Worm (Caenorhabditis elegans) whole organism, L4 larva: ENCODE results near the gene srh-180.

Experiments
- F10B5.3 ChIP-seq: sonication (generic microtip); optimal IDR thresholded peaks from 2 replicates; lab custom pipeline; 2016; ENCODE audit warnings: mild to moderate bottlenecking, missing genetic modification characterization, missing compliant biosample characterization
- F26F4.8 ChIP-seq: fragments of 200-800 bp; sonication (Bioruptor generic); conservative IDR thresholded peaks from 2 replicates; pipeline ENCODE4 v1.3.6; 2022; ENCODE audit warnings: missing genetic modification characterization, missing compliant biosample characterization
- F37D6.2 ChIP-seq: sonication (generic microtip); optimal IDR thresholded peaks from 2 replicates; lab custom pipeline; 2016; ENCODE audit warnings: mild to moderate bottlenecking, missing genetic modification characterization, missing compliant biosample characterization
- Y105C5A.15 ChIP-seq: fragments of 200-800 bp; sonication (Bioruptor generic); IDR thresholded peaks from 2 replicates; pipeline ENCODE4 v1.3.6; 2022; ENCODE audit warnings: missing genetic modification characterization, missing compliant biosample characterization
- Y5F2A.4 ChIP-seq: fragments of 200-800 bp; sonication (Bioruptor generic); optimal IDR thresholded peaks from 2 replicates; lab custom pipeline; 2018; ENCODE audit warnings: mild to moderate bottlenecking, missing genetic modification characterization, missing compliant biosample characterization
- ZK337.2 ChIP-seq: fragments of 200-800 bp; sonication (Bioruptor generic); IDR thresholded peaks from 2 replicates; pipeline ENCODE4 v1.3.6; 2022; ENCODE audit warnings: missing genetic modification reagents, missing genetic modification characterization, missing compliant biosample characterization
- ZK546.5 ChIP-seq, 2 experiments: sonication (generic microtip); optimal IDR thresholded peaks; 2 replicates each; lab custom pipeline; 2017; ENCODE audit warnings: missing biosample characterization in 2 of 2, missing genetic modification characterization in 2 of 2
- attf-4 ChIP-seq: sonication (generic microtip); optimal IDR thresholded peaks from 3 replicates; lab custom pipeline; 2017; ENCODE audit warnings: missing biosample characterization, missing genetic modification characterization
- ceh-32 ChIP-seq: sonication (generic microtip); optimal IDR thresholded peaks from 2 replicates; lab custom pipeline; 2016; ENCODE audit warnings: mild to moderate bottlenecking, missing genetic modification characterization, missing compliant biosample characterization; ENCODE audit not compliant: poor library complexity
- ctbp-1 ChIP-seq: fragments of 200-800 bp; sonication (Bioruptor generic); IDR thresholded peaks from 2 replicates; pipeline ENCODE4 v1.3.6; 2022; ENCODE audit warnings: missing genetic modification reagents, missing genetic modification characterization, missing compliant biosample characterization
- daf-16 ChIP-seq, 3 experiments: sonication (generic microtip); optimal IDR thresholded peaks; 2 replicates each; lab custom pipeline; 2016 to 2017; ENCODE audit warnings: missing genetic modification characterization in 3 of 3, missing genetic modification reagents in 3 of 3, mild to moderate bottlenecking in 2 of 3, missing compliant biosample characterization in 2 of 3, missing biosample characterization in 1 of 3, moderate library complexity in 1 of 3
- daf-8 ChIP-seq: fragments of 200-800 bp; sonication (Bioruptor generic); IDR thresholded peaks from 2 replicates; pipeline ENCODE4 v1.3.6; 2022; ENCODE audit warnings: missing genetic modification characterization, missing compliant biosample characterization
- egl-27 ChIP-seq: sonication (generic microtip); optimal IDR thresholded peaks from 3 replicates; lab custom pipeline; 2017; ENCODE audit warnings: missing biosample characterization, missing genetic modification reagents, missing genetic modification characterization
- fos-1 ChIP-seq: fragments of 150-350 bp; optimal IDR thresholded peaks from 2 replicates; lab custom pipeline; 2014; ENCODE audit warnings: missing biosample characterization, missing genetic modification characterization
- gei-8 ChIP-seq: fragments of 200-800 bp; sonication (Bioruptor generic); optimal IDR thresholded peaks from 2 replicates; lab custom pipeline; 2018; ENCODE audit warnings: mild to moderate bottlenecking, missing genetic modification characterization, missing compliant biosample characterization
- hlh-11 ChIP-seq: fragments of 200-800 bp; sonication (Bioruptor generic); optimal IDR thresholded peaks from 2 replicates; lab custom pipeline; 2018; ENCODE audit warnings: mild to moderate bottlenecking, missing genetic modification characterization, missing compliant biosample characterization
- lin-15B ChIP-seq: fragments of 150-350 bp; sonication (generic microtip); optimal IDR thresholded peaks from 3 replicates; lab custom pipeline; 2014; ENCODE audit warnings: missing biosample characterization, missing genetic modification characterization
- lin-29 ChIP-seq: fragments of 200-800 bp; sonication (Bioruptor generic); IDR thresholded peaks from 2 replicates; pipeline ENCODE4 v1.3.6; 2022; ENCODE audit warnings: missing genetic modification reagents, missing genetic modification characterization, missing compliant biosample characterization
- lin-39 ChIP-seq: fragments of 150-350 bp; optimal IDR thresholded peaks from 2 replicates; lab custom pipeline; 2014; ENCODE audit warnings: missing biosample characterization, missing genetic modification reagents, missing genetic modification characterization
- madf-9 ChIP-seq: fragments of 200-800 bp; sonication (Bioruptor generic); conservative IDR thresholded peaks from 2 replicates; pipeline ENCODE4 v1.3.6; 2022; ENCODE audit warnings: missing genetic modification reagents, missing genetic modification characterization, missing compliant biosample characterization
- mep-1 ChIP-seq: fragments of 150-350 bp; sonication (generic microtip); optimal IDR thresholded peaks from 3 replicates; lab custom pipeline; 2014; ENCODE audit warnings: missing biosample characterization, missing genetic modification characterization
- mes-2 ChIP-seq: sonication (generic microtip); optimal IDR thresholded peaks from 2 replicates; lab custom pipeline; 2016; ENCODE audit warnings: missing genotype, mild to moderate bottlenecking, missing genetic modification characterization, missing compliant biosample characterization; ENCODE audit not compliant: poor library complexity, severe bottlenecking
- mxl-3 ChIP-seq: fragments of 200-800 bp; sonication (Bioruptor generic); optimal IDR thresholded peaks from 2 replicates; lab custom pipeline; 2018; ENCODE audit warnings: mild to moderate bottlenecking, missing genetic modification characterization, missing compliant biosample characterization
- nhr-10 ChIP-seq: fragments of 150-350 bp; optimal IDR thresholded peaks from 2 replicates; lab custom pipeline; 2014; ENCODE audit warnings: missing biosample characterization, missing genetic modification characterization
- nhr-102 ChIP-seq: sonication (generic microtip); optimal IDR thresholded peaks from 2 replicates; lab custom pipeline; 2016; ENCODE audit warnings: mild to moderate bottlenecking, missing genetic modification characterization, moderate library complexity, missing compliant biosample characterization
- nhr-11 ChIP-seq: fragments of 150-350 bp; optimal IDR thresholded peaks from 2 replicates; lab custom pipeline; 2014; ENCODE audit warnings: missing biosample characterization, missing genetic modification characterization
- nhr-25 ChIP-seq: sonication (generic microtip); optimal IDR thresholded peaks from 2 replicates; lab custom pipeline; 2017; ENCODE audit warnings: missing genetic modification characterization, mild to moderate bottlenecking, missing compliant biosample characterization, antibody characterized with exemption, moderate library complexity, borderline replicate concordance; ENCODE audit not compliant: insufficient read depth
- nhr-28 ChIP-seq: fragments of 150-350 bp; optimal IDR thresholded peaks from 2 replicates; lab custom pipeline; 2014; ENCODE audit warnings: missing biosample characterization, missing genetic modification characterization
- nhr-42 ChIP-seq: fragments of 200-800 bp; sonication (Bioruptor generic); IDR thresholded peaks from 2 replicates; pipeline ENCODE4 v1.3.6; 2022; ENCODE audit warnings: missing genetic modification characterization, missing compliant biosample characterization
- nhr-48 ChIP-seq: sonication (generic microtip); optimal IDR thresholded peaks from 2 replicates; lab custom pipeline; 2016; ENCODE audit warnings: mild to moderate bottlenecking, missing genetic modification characterization, missing compliant biosample characterization
- nhr-6 ChIP-seq: fragments of 150-350 bp; optimal IDR thresholded peaks from 2 replicates; lab custom pipeline; 2014; ENCODE audit warnings: missing biosample characterization, missing genetic modification characterization
- nhr-76 ChIP-seq: fragments of 150-350 bp; optimal IDR thresholded peaks from 2 replicates; lab custom pipeline; 2014; ENCODE audit warnings: missing biosample characterization, missing genetic modification characterization
- php-3 ChIP-seq: fragments of 200-800 bp; sonication (Bioruptor generic); IDR thresholded peaks from 2 replicates; pipeline ENCODE4 v1.3.6; 2022; ENCODE audit warnings: missing genetic modification reagents, missing genetic modification characterization, missing compliant biosample characterization
- pqm-1 ChIP-seq: sonication (generic microtip); optimal IDR thresholded peaks from 2 replicates; lab custom pipeline; 2017; ENCODE audit warnings: missing biosample characterization, missing genetic modification characterization
- snpc-1.2 ChIP-seq: fragments of 200-800 bp; sonication (Bioruptor generic); IDR thresholded peaks from 2 replicates; pipeline ENCODE4 v1.3.6; 2022; ENCODE audit warnings: missing genetic modification reagents, missing genetic modification characterization, missing compliant biosample characterization
- tag-97 ChIP-seq: fragments of 200-800 bp; sonication (Bioruptor generic); IDR thresholded peaks from 2 replicates; pipeline ENCODE4 v1.3.6; 2022; ENCODE audit warnings: missing genetic modification characterization, missing compliant biosample characterization
- unc-62 ChIP-seq, 3 experiments: fragments of 150-350 bp in 1 of 3; sonication (generic microtip); optimal IDR thresholded peaks in 2 of 3; peaks in 1 of 3; 1 replicate in 1 of 3; 2 replicates in 2 of 3; lab custom pipeline; 2014 to 2017; ENCODE audit warnings: missing biosample characterization in 3 of 3, missing genetic modification characterization in 3 of 3, missing genetic modification reagents in 3 of 3, missing genotype in 1 of 3
- zip-11 ChIP-seq: fragments of 200-800 bp; sonication (Bioruptor generic); IDR thresholded peaks from 2 replicates; pipeline ENCODE4 v1.3.6; 2022; ENCODE audit warnings: missing genetic modification characterization, missing compliant biosample characterization
- zip-2 ChIP-seq: fragments of 150-350 bp; optimal IDR thresholded peaks from 2 replicates; lab custom pipeline; 2014; ENCODE audit warnings: missing biosample characterization, missing genetic modification characterization

The srh-180 gene

ce11 chrV:16299834-16300233 lies 17.5 kb upstream of the srh-180 start:
- no peak for TF ChIP-seq zip-2
- TF ChIP-seq mep-1 (tag; lab: Kevin White, UChicago), result no peak
- no peak for TF ChIP-seq nhr-42
- TF ChIP-seq attf-4 (tag; lab: Kevin White, UChicago), result no peak
- TF ChIP-seq Y5F2A.4 (GFP tag; lab: Kevin White, UChicago), result no peak
- TF ChIP-seq lin-39 (tag; lab: Kevin White, UChicago), result no peak
- no peak for TF ChIP-seq ceh-32 (tag; lab: Kevin White, UChicago)
- TF ChIP-seq nhr-6, result no peak
- no peak for TF ChIP-seq snpc-1.2 (GFP tag; lab: Robert Waterston, UW)
- TF ChIP-seq nhr-48 (tag; lab: Kevin White, UChicago), result no peak

ce11 chrV:16300276-16300675 lies 17.1 kb upstream of the srh-180 start, which contains the start of gene srbc-82:
srbc-82 (plus strand) TSS chrV:16300576.
- TF ChIP-seq tag-97 (no peak), daf-16 (GFP tag; optimal IDR thresholded peaks at IDR 0.05; lab: Kevin White, UChicago) (no peak), daf-16 (tag; optimal IDR thresholded peaks at IDR 0.05; lab: Kevin White, UChicago) (no peak), nhr-11 (tag; lab: Kevin White, UChicago) (no peak), lin-29 (GFP tag; lab: Robert Waterston, UW) (no peak), ZK337.2 (GFP tag; lab: Robert Waterston, UW) (no peak), mep-1 (tag; lab: Kevin White, UChicago) (no peak), F26F4.8 (no peak), nhr-6 (no peak), nhr-25 (no peak), mes-2 (no peak), F37D6.2 (tag; lab: Kevin White, UChicago) (no peak)

- no peak for TF ChIP-seq ZK546.5 (tag; optimal IDR thresholded peaks at IDR 0.05; lab: Kevin White, UChicago)
- TF ChIP-seq zip-11 (GFP tag; lab: Robert Waterston, UW), result no peak
- TF ChIP-seq pqm-1 (tag; lab: Kevin White, UChicago), result peak; percentile 37
- TF ChIP-seq nhr-28 (tag; lab: Kevin White, UChicago), result peak; percentile 27
- TF ChIP-seq unc-62 (GFP tag; optimal IDR thresholded peaks at IDR 0.05 in 1 of 2; lab: Kevin White, UChicago), result peak in 1 of 2 experiments; percentile 65
- TF ChIP-seq unc-62 (tag; optimal IDR thresholded peaks at IDR 0.05; lab: Kevin White, UChicago), result no peak
- TF ChIP-seq mes-2, result no peak
- TF ChIP-seq nhr-76 (tag; lab: Kevin White, UChicago), result no peak
- no peak for TF ChIP-seq daf-16 (GFP tag; optimal IDR thresholded peaks at IDR 0.05; lab: Kevin White, UChicago)
- peak; percentile 9 for TF ChIP-seq daf-16 (tag; optimal IDR thresholded peaks at IDR 0.05; lab: Kevin White, UChicago)
- no peak for TF ChIP-seq daf-8 (GFP tag; lab: Robert Waterston, UW)
Measured at ce11 chrV:16302439-16302838, 14.9 kb upstream of the srh-180 start, which contains the start of the genes C31A11.13 and oac-6. C31A11.13 (minus strand) TSS chrV:16302551. oac-6 (plus strand) TSS chrV:16302717.

ce11 chrV:16307253-16307652 lies 10.1 kb upstream of the srh-180 start, which contains the start of gene srxa-7:
srxa-7 (plus strand) TSS chrV:16307553.
- no peak for TF ChIP-seq madf-9 (GFP tag; lab: Robert Waterston, UW)
- no peak for TF ChIP-seq Y105C5A.15 (GFP tag; lab: Robert Waterston, UW)
- no peak for TF ChIP-seq F10B5.3 (tag; lab: Kevin White, UChicago)
- TF ChIP-seq php-3, result no peak
- no peak for TF ChIP-seq attf-4 (tag; lab: Kevin White, UChicago)
- TF ChIP-seq lin-15B (tag; lab: Kevin White, UChicago), result no peak
- TF ChIP-seq nhr-10 (tag; lab: Kevin White, UChicago), result no peak
- no peak for TF ChIP-seq nhr-25
- no peak for TF ChIP-seq fos-1
- no peak for TF ChIP-seq nhr-102 (tag; lab: Kevin White, UChicago)
- TF ChIP-seq nhr-48 (tag; lab: Kevin White, UChicago), result no peak
- TF ChIP-seq egl-27 (tag; lab: Kevin White, UChicago), result no peak
- no peak for TF ChIP-seq gei-8
- no peak for TF ChIP-seq unc-62 (GFP tag; optimal IDR thresholded peaks at IDR 0.05 in 1 of 2; lab: Kevin White, UChicago)
- no peak for TF ChIP-seq unc-62 (tag; optimal IDR thresholded peaks at IDR 0.05; lab: Kevin White, UChicago)
- no peak for TF ChIP-seq nhr-28 (tag; lab: Kevin White, UChicago)
- TF ChIP-seq hlh-11, result no peak
- no peak for TF ChIP-seq nhr-42
- no peak for TF ChIP-seq ctbp-1 (GFP tag; lab: Robert Waterston, UW)
- TF ChIP-seq mxl-3 (GFP tag; lab: Kevin White, UChicago), result no peak
